Fruit fly (Drosophila melanogaster): Measurements from ENCODE around the gene DIP-epsilon.

Gene DIP-epsilon

DNA sequence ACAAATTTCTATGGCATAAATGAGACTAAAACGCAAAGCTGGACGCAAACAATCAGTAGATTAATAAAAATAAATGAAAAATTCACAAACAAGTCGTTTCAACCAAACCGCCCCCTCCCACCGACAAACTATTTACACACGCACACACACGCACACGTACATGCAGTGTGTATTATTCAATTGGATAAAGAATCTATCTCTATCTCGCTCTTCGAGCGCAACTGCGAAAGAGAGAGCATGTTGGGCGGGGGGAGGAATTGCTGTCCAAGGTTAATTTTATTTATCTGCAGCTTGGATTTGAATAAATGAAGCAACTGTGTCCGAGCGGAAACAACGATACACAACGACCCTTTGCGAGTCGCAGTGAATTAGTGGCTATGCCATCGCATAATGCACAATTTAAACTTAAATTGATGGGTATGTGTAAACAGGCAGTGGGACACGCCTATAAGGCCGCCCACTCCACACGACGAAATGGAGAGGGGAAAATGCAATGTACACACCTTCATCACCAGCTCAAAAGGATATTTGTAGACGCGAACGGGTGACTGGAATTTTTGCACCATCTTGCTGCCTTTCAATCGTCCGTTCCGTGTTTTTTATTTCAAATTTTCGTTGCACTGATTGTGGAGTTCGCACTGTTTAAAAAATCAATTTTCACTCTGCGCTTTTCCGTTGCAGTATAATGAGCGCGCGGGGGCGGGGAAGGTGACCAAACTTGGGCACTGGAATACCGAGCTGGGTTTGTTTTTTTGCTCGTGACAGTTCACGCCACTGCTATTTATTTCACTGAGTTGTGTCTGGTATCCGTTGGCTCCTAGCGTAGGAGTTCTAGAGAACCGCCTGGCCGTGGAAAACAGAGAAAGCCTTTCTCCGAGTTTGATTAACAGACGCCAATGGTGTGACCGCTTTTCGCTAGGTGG is 44.2 kb upstream of the DIP-epsilon start, which contains the start of gene retm (continued):
- TF ChIP-seq Rx (GFP tag; IDR thresholded peaks at IDR 0.05) (no peak), HLH3B (GFP tag; IDR thresholded peaks at IDR 0.05) (no peak), Sox102F (GFP tag; optimal IDR thresholded peaks at IDR 0.05) (no peak), Sox100B (GFP tag; optimal IDR thresholded peaks at IDR 0.05) (no peak), Bdp1 (GFP tag; optimal IDR thresholded peaks at IDR 0.05) (no peak), CG16813 (GFP tag; IDR thresholded peaks at IDR 0.05; ENCODE audit: partially characterized antibody) (no peak), CG17612 (GFP tag; IDR thresholded peaks at IDR 0.05) (no peak), CG9932 (GFP tag; IDR thresholded peaks at IDR 0.05) (no peak), repo (GFP tag; optimal IDR thresholded peaks at IDR 0.05) (no peak), CG34376 (GFP tag; optimal IDR thresholded peaks at IDR 0.05) (peak; percentile 2), HmgD (GFP tag; optimal IDR thresholded peaks at IDR 0.05) (no peak), CG32772 (GFP tag; IDR thresholded peaks at IDR 0.05) (no peak), jing (GFP tag; optimal IDR thresholded peaks at IDR 0.05) (no peak), dpn (GFP tag; optimal IDR thresholded peaks at IDR 0.05) (no peak), crc (GFP tag; optimal IDR thresholded peaks at IDR 0.05) (no peak), CG31441 (GFP tag; IDR thresholded peaks at IDR 0.05) (no peak), jumu (GFP tag; optimal IDR thresholded peaks at IDR 0.05) (no peak), Trl (optimal IDR thresholded peaks at IDR 0.05) (peak in 1 of 2 experiments; percentile 12), Trl (GFP tag; optimal IDR thresholded peaks at IDR 0.05) (no peak), CG2116 (GFP tag; optimal IDR thresholded peaks at IDR 0.05) (no peak), hkb (optimal IDR thresholded peaks at IDR 0.05) (no peak), hkb (GFP tag; IDR thresholded peaks at IDR 0.05) (no peak), ken (GFP tag; IDR thresholded peaks at IDR 0.05) (0 out of 3 replicates have a peak, but pooled peaks have one; percentile 4), toy (GFP tag; IDR thresholded peaks at IDR 0.05) (no peak), HHEX (GFP tag; optimal IDR thresholded peaks at IDR 0.05) (no peak), CG6254 (GFP tag; optimal IDR thresholded peaks at IDR 0.05) (no peak), TFAM (GFP tag; optimal IDR thresholded peaks at IDR 0.05) (no peak), CG12769 (tag; optimal IDR thresholded peaks at IDR 0.05) (no peak), pum (GFP tag; optimal IDR thresholded peaks at IDR 0.05) (no peak), Lhr (GFP tag; optimal IDR thresholded peaks at IDR 0.05) (no peak), CG15479 (GFP tag; optimal IDR thresholded peaks at IDR 0.05) (peak; percentile 91), dimm (GFP tag; IDR thresholded peaks at IDR 0.05) (no peak), CG12219 (GFP tag; optimal IDR thresholded peaks at IDR 0.05) (peak; percentile 37), CG4617 (GFP tag; optimal IDR thresholded peaks at IDR 0.05; ENCODE audit: borderline replicate concordance) (no peak), slou (GFP tag; optimal IDR thresholded peaks at IDR 0.05) (no peak), nerfin-2 (GFP tag; IDR thresholded peaks at IDR 0.05; ENCODE audit: partially characterized antibody) (no peak), dati (GFP tag; IDR thresholded peaks at IDR 0.05) (no peak), D19A (tag; optimal IDR thresholded peaks at IDR 0.05) (peak; percentile 14), CG2199 (GFP tag; IDR thresholded peaks at IDR 0.05) (0 out of 3 replicates have a peak, but pooled peaks have one; percentile 19), z (GFP tag; IDR thresholded peaks at IDR 0.05) (no peak), Hmx (GFP tag; optimal IDR thresholded peaks at IDR 0.05) (no peak), pros (GFP tag; optimal IDR thresholded peaks at IDR 0.05) (peak; percentile 58), sima (GFP tag; optimal IDR thresholded peaks at IDR 0.05) (no peak), CG7987 (GFP tag; optimal IDR thresholded peaks at IDR 0.05) (peak; percentile 30), MTF-1 (GFP tag; optimal IDR thresholded peaks at IDR 0.05; ENCODE audit: borderline replicate concordance) (no peak), zen2 (GFP tag; IDR thresholded peaks at IDR 0.05; ENCODE audit: partially characterized antibody) (no peak), zf30C (GFP tag; optimal IDR thresholded peaks at IDR 0.05) (no peak), gce (GFP tag; IDR thresholded peaks at IDR 0.05) (no peak), CG3726 (GFP tag; IDR thresholded peaks at IDR 0.05) (no peak), Side (GFP tag; optimal IDR thresholded peaks at IDR 0.05) (no peak)
